Worm (Caenorhabditis elegans): ENCODE results near the gene grl-12.

DNA sequence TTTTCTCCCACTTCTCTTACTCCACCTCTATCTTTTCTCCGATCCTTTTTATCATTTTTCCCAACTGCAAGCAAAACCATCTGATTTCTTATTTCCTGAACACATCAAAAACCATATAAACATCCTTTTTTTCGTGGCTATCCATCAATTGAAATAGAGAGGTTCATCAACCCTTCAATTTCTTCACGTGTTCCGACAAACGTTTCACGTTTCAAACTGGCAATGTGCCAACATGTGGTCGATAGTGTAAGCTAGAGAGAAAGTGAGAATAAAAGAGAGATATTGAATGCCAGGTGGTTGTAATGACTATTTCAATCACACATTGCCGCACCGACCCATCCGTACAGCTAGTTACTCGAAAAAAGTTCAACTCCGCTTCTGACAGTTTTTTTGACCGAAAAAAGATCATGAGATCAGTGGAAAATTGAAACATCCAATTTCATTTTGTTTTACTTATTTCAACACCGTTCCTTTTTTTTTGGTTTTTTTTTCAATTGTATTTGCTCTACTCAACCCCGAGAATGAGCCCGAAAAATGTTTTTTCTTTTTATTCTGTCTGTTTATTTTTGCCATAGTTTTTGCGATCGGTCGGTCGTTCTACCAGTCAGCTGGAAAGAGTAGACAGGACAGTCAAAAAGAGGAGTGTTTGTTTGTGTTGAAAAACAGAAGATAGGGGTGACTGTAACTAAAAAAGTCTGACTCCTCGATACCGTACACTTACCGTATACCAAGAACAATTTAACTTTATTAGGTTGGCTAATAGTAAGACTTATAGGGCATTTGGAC lies 22.0 kb upstream of the grl-12 start:
- TF ChIP-seq skn-1 (tag; optimal IDR thresholded peaks at IDR 0.05) (no peak), gei-8 (GFP tag; optimal IDR thresholded peaks at IDR 0.05) (peak; percentile 0), ces-1 (GFP tag; optimal IDR thresholded peaks at IDR 0.05) (no peak), ama-1 (optimal IDR thresholded peaks at IDR 0.05) (no peak), ceh-82 (tag; optimal IDR thresholded peaks at IDR 0.05) (no peak), madf-9 (GFP tag; conservative IDR thresholded peaks at IDR 0.05) (no peak), daf-16 (GFP tag; optimal IDR thresholded peaks at IDR 0.05) (no peak), daf-16 (tag; optimal IDR thresholded peaks at IDR 0.05) (peak; percentile 41), unc-39 (tag; optimal IDR thresholded peaks at IDR 0.05) (no peak), ceh-44 (GFP tag; IDR thresholded peaks at IDR 0.05) (no peak), aly-2 (tag; optimal IDR thresholded peaks at IDR 0.05) (no peak)
